Worm (Caenorhabditis elegans) whole organism, L2 larva: Measurements from ENCODE around the gene Y47D3A.20.

ENCODE experiments used
- F13H6.1 ChIP-seq: sonication (generic microtip); optimal IDR thresholded peaks from 2 replicates; lab custom pipeline; 2016; ENCODE audit warnings: missing genetic modification characterization, missing compliant biosample characterization
- ama-1 ChIP-seq: fragments of 150-350 bp; optimal IDR thresholded peaks from 2 replicates; lab custom pipeline; 2018; ENCODE audit warnings: inconsistent platforms
- lin-11 ChIP-seq: fragments of 150-350 bp; sonication (generic microtip); optimal IDR thresholded peaks from 2 replicates; lab custom pipeline; 2014; ENCODE audit warnings: missing biosample characterization, missing genetic modification characterization, inconsistent platforms, mixed read lengths
- lin-13 ChIP-seq: fragments of 150-350 bp; optimal IDR thresholded peaks from 2 replicates; lab custom pipeline; 2014; ENCODE audit warnings: missing biosample characterization, missing genetic modification reagents, missing genetic modification characterization
- lin-39 ChIP-seq: fragments of 150-350 bp; optimal IDR thresholded peaks from 2 replicates; lab custom pipeline; 2014; ENCODE audit warnings: missing biosample characterization, missing genetic modification reagents, missing genetic modification characterization
- lsy-2 ChIP-seq, 2 experiments: fragments of 150-350 bp in 1 of 2; sonication (generic microtip) in 1 of 2; optimal IDR thresholded peaks; 2 replicates each; lab custom pipeline; 2014 to 2017; ENCODE audit warnings: missing biosample characterization in 2 of 2, missing genetic modification characterization in 2 of 2
- nhr-11 ChIP-seq: fragments of 150-350 bp; optimal IDR thresholded peaks from 2 replicates; lab custom pipeline; 2014; ENCODE audit warnings: missing biosample characterization, missing genetic modification characterization
- sma-3 ChIP-seq: sonication (generic microtip); optimal IDR thresholded peaks from 2 replicates; lab custom pipeline; 2016; ENCODE audit warnings: missing genetic modification reagents, missing genetic modification characterization, missing compliant biosample characterization
- unc-55 ChIP-seq: fragments of 150-350 bp; sonication (generic microtip); optimal IDR thresholded peaks from 3 replicates; lab custom pipeline; 2014; ENCODE audit warnings: missing biosample characterization, missing genetic modification reagents, missing genetic modification characterization

DNA sequence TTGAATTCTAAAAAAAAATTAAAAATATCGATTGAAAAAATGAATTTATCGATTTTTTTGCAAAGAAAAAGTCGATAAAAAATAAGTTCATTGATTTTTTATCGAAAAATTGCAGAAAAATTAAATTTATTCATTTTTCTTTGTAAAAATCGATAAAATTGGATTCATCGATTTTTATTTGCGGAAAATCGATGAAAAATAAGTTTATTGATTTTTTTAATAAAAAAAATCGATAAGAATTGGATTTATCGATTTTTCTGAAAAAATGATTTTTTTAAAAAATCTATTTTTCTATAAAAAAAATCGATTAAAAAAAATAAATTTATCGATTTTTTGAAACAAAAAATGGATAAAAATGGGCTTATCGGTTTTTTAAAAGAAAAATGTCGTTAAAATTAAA is 5.1 kb downstream of the Y47D3A.20 start:
- no peak for TF ChIP-seq F13H6.1 (tag; lab: Kevin White, UChicago)
- no peak for TF ChIP-seq lin-11
- TF ChIP-seq lin-13, result no peak
- no peak for TF ChIP-seq nhr-11 (tag; lab: Kevin White, UChicago)
- no peak for TF ChIP-seq unc-55 (GFP tag; lab: Kevin White, UChicago)
- TF ChIP-seq lin-39 (tag; lab: Kevin White, UChicago), result no peak
- TF ChIP-seq ama-1, result no peak
- TF ChIP-seq lsy-2 (tag; optimal IDR thresholded peaks at IDR 0.05; lab: Kevin White, UChicago), result no peak
- no peak for TF ChIP-seq sma-3
